Worm (Caenorhabditis elegans): ENCODE data around the gene F21C10.1.

DNA sequence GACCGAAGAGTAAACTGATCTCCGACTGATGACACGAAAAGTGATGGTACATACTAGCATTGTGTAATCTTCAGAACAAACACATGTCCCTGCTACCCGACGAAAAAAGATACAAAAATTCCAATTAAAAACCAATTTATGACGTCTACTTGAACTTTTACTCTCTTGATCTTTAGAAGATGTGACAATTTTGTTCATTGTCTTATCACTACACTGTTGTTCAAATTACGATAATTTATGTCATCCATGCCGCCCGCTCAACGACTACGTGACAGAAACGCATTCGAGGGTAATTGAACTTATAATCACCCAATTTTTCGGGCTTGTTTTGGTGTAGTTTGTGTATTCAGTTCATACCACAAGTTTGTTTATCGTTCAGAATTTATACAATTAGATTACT, 11.8 kb downstream of the F21C10.1 start:
- TF ChIP-seq flt-1 (GFP tag; IDR thresholded peaks at IDR 0.05) (no peak), ztf-29 (GFP tag; IDR thresholded peaks at IDR 0.05) (no peak), T22C8.4 (GFP tag; IDR thresholded peaks at IDR 0.05) (no peak), klf-2 (GFP tag; conservative IDR thresholded peaks at IDR 0.05) (no peak), cog-1 (tag; optimal IDR thresholded peaks at IDR 0.05) (no peak), ref-1 (GFP tag; conservative IDR thresholded peaks at IDR 0.05) (no peak), tab-1 (GFP tag; IDR thresholded peaks at IDR 0.05) (no peak), ztf-23 (GFP tag; IDR thresholded peaks at IDR 0.05) (no peak)
